Fruit fly (Drosophila melanogaster) whole organism, embryonic: ENCODE measurements around the gene mRpL16.
A peak's percentile ranks its signal among the peaks of the same experiment; 100 is the strongest.

ENCODE experiments used
- Abd-B ChIP-seq: fragments of 200-800 bp; sonication (Bioruptor generic); optimal IDR thresholded peaks from 2 replicates; lab custom pipeline; 2018; ENCODE audit warnings: missing biosample characterization, mild to moderate bottlenecking, missing genetic modification characterization, moderate library complexity
- CG12071 ChIP-seq: fragments of 200-800 bp; sonication (Bioruptor generic); optimal IDR thresholded peaks from 3 replicates; lab custom pipeline; 2018; ENCODE audit warnings: missing biosample characterization, mild to moderate bottlenecking, missing genetic modification characterization
- CG12299 ChIP-seq: fragments of 200-800 bp; sonication (Bioruptor generic); optimal IDR thresholded peaks from 2 replicates; lab custom pipeline; 2018; ENCODE audit warnings: missing biosample characterization, mild to moderate bottlenecking, missing genetic modification characterization
- CG1529 ChIP-seq: fragments of 200-800 bp; sonication (Bioruptor generic); optimal IDR thresholded peaks from 3 replicates; lab custom pipeline; 2018; ENCODE audit warnings: missing biosample characterization, missing genetic modification characterization
- CG16813 ChIP-seq: fragments of 200-800 bp; sonication (Bioruptor generic); IDR thresholded peaks from 3 replicates; pipeline ENCODE4 v1.3.6; 2022; ENCODE audit warnings: missing biosample characterization, missing genetic modification characterization; ENCODE audit not compliant: partially characterized antibody
- CG17359 ChIP-seq: fragments of 200-800 bp; sonication (Bioruptor generic); optimal IDR thresholded peaks from 3 replicates; lab custom pipeline; 2018; ENCODE audit warnings: missing biosample characterization, mild to moderate bottlenecking, missing genetic modification characterization, moderate library complexity
- CG18262 ChIP-seq: fragments of 200-800 bp; optimal IDR thresholded peaks from 3 replicates; lab custom pipeline; 2019; ENCODE audit warnings: missing biosample characterization, mild to moderate bottlenecking, missing genetic modification characterization, moderate library complexity
- CG18619 ChIP-seq: fragments of 200-800 bp; sonication (Bioruptor generic); optimal IDR thresholded peaks from 3 replicates; lab custom pipeline; 2017; ENCODE audit warnings: missing biosample characterization, mild to moderate bottlenecking, missing genetic modification characterization
- CG2129 ChIP-seq: fragments of 200-800 bp; sonication (Bioruptor generic); IDR thresholded peaks from 2 replicates; pipeline ENCODE4 v1.3.6; 2022; ENCODE audit warnings: missing biosample characterization, missing genetic modification characterization; ENCODE audit not compliant: partially characterized antibody
- CG30431 ChIP-seq: fragments of 200-800 bp; sonication (Bioruptor generic); optimal IDR thresholded peaks from 2 replicates; lab custom pipeline; 2017; ENCODE audit warnings: missing biosample characterization, missing genetic modification characterization
- CG4282 ChIP-seq: fragments of 200-800 bp; sonication (Bioruptor generic); optimal IDR thresholded peaks from 2 replicates; lab custom pipeline; 2016; ENCODE audit warnings: missing biosample characterization, missing genetic modification characterization
- CG4404 ChIP-seq: fragments of 200-800 bp; sonication (Bioruptor generic); IDR thresholded peaks from 2 replicates; pipeline ENCODE4 v1.3.6; 2022; ENCODE audit warnings: missing biosample characterization, missing genetic modification characterization
- CG8924 ChIP-seq: fragments of 200-800 bp; optimal IDR thresholded peaks from 3 replicates; lab custom pipeline; 2019; ENCODE audit warnings: missing biosample characterization, mild to moderate bottlenecking, missing genetic modification characterization, moderate library complexity
- CG9609 ChIP-seq: fragments of 200-800 bp; sonication (Bioruptor generic); optimal IDR thresholded peaks from 3 replicates; lab custom pipeline; 2016; ENCODE audit warnings: missing biosample characterization, missing genetic modification characterization
- CG9727 ChIP-seq: fragments of 200-800 bp; sonication (Bioruptor generic); optimal IDR thresholded peaks from 3 replicates; lab custom pipeline; 2017; ENCODE audit warnings: missing biosample characterization, mild to moderate bottlenecking, missing genetic modification characterization
- CoRest ChIP-seq: fragments of 200-800 bp; sonication (Bioruptor generic); optimal IDR thresholded peaks from 3 replicates; lab custom pipeline; 2018; ENCODE audit warnings: missing biosample characterization, mild to moderate bottlenecking, missing genetic modification characterization, moderate library complexity
- Dek ChIP-seq: fragments of 200-800 bp; sonication (Bioruptor generic); optimal IDR thresholded peaks from 3 replicates; lab custom pipeline; 2019; ENCODE audit warnings: missing biosample characterization, mild to moderate bottlenecking, missing genetic modification characterization, moderate library complexity
- E2f1 ChIP-seq: fragments of 200-800 bp; sonication (Bioruptor generic); IDR thresholded peaks from 2 replicates; pipeline ENCODE4 v1.3.6; 2022; ENCODE audit warnings: missing biosample characterization, missing genetic modification characterization
- Ets65A ChIP-seq: fragments of 200-800 bp; sonication (Bioruptor generic); peaks from one replicate; lab custom pipeline; 2016; ENCODE audit warnings: missing biosample characterization, missing genetic modification characterization
- HLH4C ChIP-seq: fragments of 200-800 bp; sonication (Bioruptor generic); IDR thresholded peaks from 3 replicates; pipeline ENCODE4 v1.3.6; 2022; ENCODE audit warnings: missing biosample characterization, missing genetic modification characterization; ENCODE audit not compliant: partially characterized antibody
- Hr51 ChIP-seq, 2 experiments: fragments of 200-800 bp; sonication (Bioruptor generic); optimal IDR thresholded peaks; 2 replicates in 1 of 2; 3 replicates in 1 of 2; lab custom pipeline; 2016 to 2018; ENCODE audit warnings: missing biosample characterization in 2 of 2, missing genetic modification characterization in 2 of 2, mild to moderate bottlenecking in 1 of 2, moderate library complexity in 1 of 2
- Max ChIP-seq: fragments of 200-800 bp; sonication (Bioruptor generic); optimal IDR thresholded peaks from 2 replicates; lab custom pipeline; 2016; ENCODE audit warnings: missing biosample characterization, mild to moderate bottlenecking, missing genetic modification characterization
- NC2α ChIP-seq: fragments of 200-800 bp; sonication (Bioruptor generic); optimal IDR thresholded peaks from 2 replicates; lab custom pipeline; 2016; ENCODE audit warnings: missing biosample characterization, missing genetic modification characterization
- Nf-YC ChIP-seq: fragments of 200-800 bp; optimal IDR thresholded peaks from 3 replicates; lab custom pipeline; 2019; ENCODE audit warnings: missing biosample characterization, mild to moderate bottlenecking, missing genetic modification characterization, moderate library complexity
- Xrp1 ChIP-seq: fragments of 200-800 bp; sonication (Bioruptor generic); IDR thresholded peaks from 2 replicates; pipeline ENCODE4 v1.3.6; 2022; ENCODE audit warnings: missing biosample characterization, missing genetic modification characterization
- YL-1 ChIP-seq: fragments of 200-800 bp; sonication (Bioruptor generic); optimal IDR thresholded peaks from 3 replicates; lab custom pipeline; 2017; ENCODE audit warnings: missing biosample characterization, mild to moderate bottlenecking, missing genetic modification characterization
- ase ChIP-seq: fragments of 200-800 bp; sonication (Bioruptor generic); IDR thresholded peaks from 3 replicates; pipeline ENCODE4 v1.3.6; 2022; ENCODE audit warnings: missing biosample characterization, missing genetic modification characterization
- bab2 ChIP-seq: fragments of 200-800 bp; sonication (Bioruptor generic); optimal IDR thresholded peaks from 2 replicates; lab custom pipeline; 2016; ENCODE audit warnings: missing biosample characterization, missing genetic modification characterization
- bigmax ChIP-seq: fragments of 200-800 bp; sonication (Bioruptor generic); optimal IDR thresholded peaks from 2 replicates; lab custom pipeline; 2018; ENCODE audit warnings: missing biosample characterization, mild to moderate bottlenecking, missing genetic modification characterization
- cato ChIP-seq: fragments of 200-800 bp; sonication (Bioruptor generic); optimal IDR thresholded peaks from 2 replicates; lab custom pipeline; 2016; ENCODE audit warnings: missing biosample characterization, missing genetic modification characterization, borderline replicate concordance
- corto ChIP-seq: fragments of 200-800 bp; sonication (Bioruptor generic); optimal IDR thresholded peaks from 2 replicates; lab custom pipeline; 2016; ENCODE audit warnings: missing biosample characterization, mild to moderate bottlenecking, missing genetic modification characterization, moderate library complexity
- crp ChIP-seq, 2 experiments: fragments of 200-800 bp; sonication (Bioruptor generic); optimal IDR thresholded peaks; 2 replicates in 1 of 2; 3 replicates in 1 of 2; lab custom pipeline; 2017; ENCODE audit warnings: missing biosample characterization in 2 of 2, missing genetic modification characterization in 2 of 2, mild to moderate bottlenecking in 1 of 2, moderate library complexity in 1 of 2
- ewg ChIP-seq: fragments of 200-800 bp; sonication (Bioruptor generic); optimal IDR thresholded peaks from 3 replicates; lab custom pipeline; 2017; ENCODE audit warnings: mild to moderate bottlenecking, missing biosample characterization, missing genetic modification reagents, missing genetic modification characterization
- fd3F ChIP-seq: fragments of 200-800 bp; sonication (Bioruptor generic); optimal IDR thresholded peaks from 2 replicates; lab custom pipeline; 2018; ENCODE audit warnings: missing biosample characterization, mild to moderate bottlenecking, missing genetic modification characterization, moderate library complexity
- gfzf ChIP-seq: fragments of 200-800 bp; sonication (Bioruptor generic); optimal IDR thresholded peaks from 2 replicates; lab custom pipeline; 2016; ENCODE audit warnings: missing biosample characterization, mild to moderate bottlenecking, missing genetic modification characterization, moderate library complexity
- grau ChIP-seq: fragments of 200-800 bp; optimal IDR thresholded peaks from 3 replicates; lab custom pipeline; 2019; ENCODE audit warnings: missing biosample characterization, mild to moderate bottlenecking, missing genetic modification characterization, moderate library complexity
- hb ChIP-seq: fragments of 200-800 bp; sonication (Bioruptor generic); IDR thresholded peaks from 3 replicates; pipeline ENCODE4 v1.3.6; 2022; ENCODE audit warnings: missing biosample characterization, missing genetic modification characterization; ENCODE audit not compliant: partially characterized antibody
- hbn ChIP-seq: fragments of 200-800 bp; sonication (Bioruptor generic); IDR thresholded peaks from 2 replicates; pipeline ENCODE4 v1.3.6; 2022; ENCODE audit warnings: missing biosample characterization, missing genetic modification characterization; ENCODE audit not compliant: partially characterized antibody
- jumu ChIP-seq: fragments of 200-800 bp; sonication (Bioruptor generic); optimal IDR thresholded peaks from 3 replicates; lab custom pipeline; 2016; ENCODE audit warnings: missing biosample characterization, missing genetic modification characterization
- kni ChIP-seq: fragments of 200-800 bp; sonication (Bioruptor generic); optimal IDR thresholded peaks from 3 replicates; lab custom pipeline; 2017; ENCODE audit warnings: mild to moderate bottlenecking, missing biosample characterization, missing genetic modification reagents, missing genetic modification characterization
- mirr ChIP-seq: fragments of 200-800 bp; sonication (Bioruptor generic); optimal IDR thresholded peaks from 3 replicates; lab custom pipeline; 2018; ENCODE audit warnings: missing biosample characterization, mild to moderate bottlenecking, missing genetic modification characterization
- pnt ChIP-seq: fragments of 200-800 bp; sonication (Bioruptor generic); optimal IDR thresholded peaks from 3 replicates; lab custom pipeline; 2016; ENCODE audit warnings: missing biosample characterization, missing genetic modification characterization
- pzg ChIP-seq: fragments of 200-800 bp; sonication (Bioruptor generic); optimal IDR thresholded peaks from 3 replicates; lab custom pipeline; 2018; ENCODE audit warnings: missing biosample characterization, mild to moderate bottlenecking, missing genetic modification characterization, moderate library complexity
- seq ChIP-seq: fragments of 200-800 bp; sonication (Bioruptor generic); IDR thresholded peaks from 2 replicates; pipeline ENCODE4 v1.3.6; 2022; ENCODE audit warnings: missing biosample characterization, missing genetic modification characterization
- sisA ChIP-seq: fragments of 200-800 bp; sonication (Bioruptor generic); IDR thresholded peaks from 2 replicates; pipeline ENCODE4 v1.3.6; 2022; ENCODE audit warnings: missing biosample characterization, missing genetic modification characterization
- slp2 ChIP-seq: fragments of 200-800 bp; sonication (Bioruptor generic); optimal IDR thresholded peaks from 2 replicates; lab custom pipeline; 2016; ENCODE audit warnings: missing biosample characterization, missing genetic modification characterization
- tgo ChIP-seq: fragments of 200-800 bp; sonication (Bioruptor generic); IDR thresholded peaks from 3 replicates; pipeline ENCODE4 v1.3.6; 2022; ENCODE audit warnings: missing biosample characterization, missing genetic modification characterization
- twi ChIP-seq: fragments of 200-800 bp; optimal IDR thresholded peaks from 2 replicates; lab custom pipeline; 2019; ENCODE audit warnings: missing biosample characterization, mild to moderate bottlenecking, missing genetic modification characterization, moderate library complexity
- zfh1 ChIP-seq: fragments of 200-800 bp; sonication (Bioruptor generic); IDR thresholded peaks from 3 replicates; pipeline ENCODE4 v1.3.6; 2022; ENCODE audit warnings: missing biosample characterization, missing genetic modification characterization

The mRpL16 gene

dm6 chrX:1889926-1890325 is at the start of gene mRpL16, which contains the start of gene trr (continued):
- TF ChIP-seq Xrp1 (GFP tag; lab: Robert Waterston, UW), result 0 out of 2 replicates have a peak, but pooled peaks have one; percentile 7
- TF ChIP-seq jumu (GFP tag; lab: Kevin White, UChicago), result peak; percentile 49
- TF ChIP-seq gfzf, result peak; percentile 75
- peak; percentile 42 for TF ChIP-seq CoRest (tag; lab: Kevin White, UChicago)
- no peak for TF ChIP-seq kni (GFP tag; lab: Kevin White, UChicago)
- TF ChIP-seq CG18619 (GFP tag; lab: Kevin White, UChicago), result no peak
- TF ChIP-seq CG30431 (GFP tag; lab: Kevin White, UChicago), result no peak
- TF ChIP-seq fd3F, result peak; percentile 1
- peak; percentile 22 for TF ChIP-seq CG9609
- peak; percentile 3 for TF ChIP-seq pnt (GFP tag; lab: Kevin White, UChicago)
- peak; percentile 80 for TF ChIP-seq CG16813 (GFP tag; lab: Robert Waterston, UW)
- peak; percentile 43; the same call in 1 of the 3 replicates for TF ChIP-seq zfh1 (GFP tag; lab: Robert Waterston, UW)
- no peak for TF ChIP-seq CG1529 (GFP tag; lab: Kevin White, UChicago)
- TF ChIP-seq CG12299 (tag; lab: Kevin White, UChicago), result peak; percentile 39
- TF ChIP-seq corto (GFP tag; lab: Kevin White, UChicago), result no peak
- no peak for TF ChIP-seq E2f1 (GFP tag; lab: Robert Waterston, UW)
- peak; percentile 31; the same call in 1 of the 2 replicates for TF ChIP-seq CG4404 (GFP tag; lab: Robert Waterston, UW)
- TF ChIP-seq mirr (GFP tag; lab: Kevin White, UChicago), result peak; percentile 40
- TF ChIP-seq pzg (GFP tag; lab: Kevin White, UChicago), result peak; percentile 88
- 0 out of 3 replicates have a peak, but pooled peaks have one; percentile 17 for TF ChIP-seq tgo
- TF ChIP-seq sisA (GFP tag; lab: Robert Waterston, UW), result no peak
- TF ChIP-seq Ets65A (GFP tag; lab: Kevin White, UChicago), result peak; percentile 86
- TF ChIP-seq ewg, result peak; percentile 4
- peak; percentile 64 for TF ChIP-seq Abd-B (GFP tag; lab: Kevin White, UChicago)
- TF ChIP-seq Max (GFP tag; lab: Kevin White, UChicago), result no peak
- peak; percentile 50 for TF ChIP-seq grau (tag; lab: Kevin White, UChicago)
- peak; percentile 45 for TF ChIP-seq Nf-YC (tag; lab: Kevin White, UChicago)
- no peak for TF ChIP-seq hb
- TF ChIP-seq crp (GFP tag; optimal IDR thresholded peaks at IDR 0.05; lab: Kevin White, UChicago), result peak in 1 of 2 experiments; percentile 24
- TF ChIP-seq NC2α (GFP tag; lab: Kevin White, UChicago), result no peak
- no peak for TF ChIP-seq CG17359 (tag; lab: Kevin White, UChicago)
- TF ChIP-seq hbn, result peak; percentile 76
- TF ChIP-seq slp2 (GFP tag; lab: Kevin White, UChicago), result peak; percentile 33
- no peak for TF ChIP-seq ase (GFP tag; lab: Robert Waterston, UW)
- TF ChIP-seq seq (GFP tag; lab: Robert Waterston, UW), result peak; percentile 56; the same call in 1 of the 2 replicates
- no peak for TF ChIP-seq bigmax
- peak; percentile 44; the same call in 1 of the 2 replicates for TF ChIP-seq CG2129 (GFP tag; lab: Robert Waterston, UW)
- TF ChIP-seq HLH4C (GFP tag; lab: Robert Waterston, UW), result peak; percentile 54; the same call in 2 of the 3 replicates
- peak; percentile 67 for TF ChIP-seq CG8924
- TF ChIP-seq Dek (tag; lab: Kevin White, UChicago), result peak; percentile 25
- TF ChIP-seq CG12071 (GFP tag; lab: Kevin White, UChicago), result no peak
- TF ChIP-seq CG9727 (GFP tag; lab: Kevin White, UChicago), result peak; percentile 60
- no peak for TF ChIP-seq CG4282 (GFP tag; lab: Kevin White, UChicago)
- peak; percentile 38 for TF ChIP-seq bab2 (GFP tag; lab: Kevin White, UChicago)
- peak; percentile 43 for TF ChIP-seq CG18262
- TF ChIP-seq YL-1 (GFP tag; lab: Kevin White, UChicago), result peak; percentile 86
- TF ChIP-seq Hr51 (GFP tag; optimal IDR thresholded peaks at IDR 0.05; lab: Kevin White, UChicago), result peak in 1 of 2 experiments; percentile 13
- TF ChIP-seq cato (GFP tag; lab: Kevin White, UChicago), result no peak
- TF ChIP-seq twi (tag; lab: Kevin White, UChicago), result peak; percentile 39
